Fruit fly (Drosophila melanogaster) whole organism: Measurements from ENCODE around the gene RpL3.

ENCODE experiments used
- CG8478 ChIP-seq: fragments of >200 bp; optimal IDR thresholded peaks from 2 replicates; lab custom pipeline; 2018; ENCODE audit warnings: inconsistent platforms
- EcR ChIP-seq, 2 experiments: fragments of >200 bp; optimal IDR thresholded peaks; 2 replicates each; lab custom pipeline; 2017; ENCODE audit warnings: missing biosample characterization in 2 of 2, missing genetic modification characterization in 2 of 2, missing genetic modification reagents in 2 of 2
- pan ChIP-seq: fragments of >200 bp; optimal IDR thresholded peaks from 2 replicates; lab custom pipeline; 2017
- psq ChIP-seq: fragments of >200 bp; optimal IDR thresholded peaks from 2 replicates; lab custom pipeline; 2017
- usp ChIP-seq: fragments of >200 bp; optimal IDR thresholded peaks from 2 replicates; lab custom pipeline; 2017; ENCODE audit warnings: missing biosample characterization, missing genetic modification characterization, mixed read lengths

DNA sequence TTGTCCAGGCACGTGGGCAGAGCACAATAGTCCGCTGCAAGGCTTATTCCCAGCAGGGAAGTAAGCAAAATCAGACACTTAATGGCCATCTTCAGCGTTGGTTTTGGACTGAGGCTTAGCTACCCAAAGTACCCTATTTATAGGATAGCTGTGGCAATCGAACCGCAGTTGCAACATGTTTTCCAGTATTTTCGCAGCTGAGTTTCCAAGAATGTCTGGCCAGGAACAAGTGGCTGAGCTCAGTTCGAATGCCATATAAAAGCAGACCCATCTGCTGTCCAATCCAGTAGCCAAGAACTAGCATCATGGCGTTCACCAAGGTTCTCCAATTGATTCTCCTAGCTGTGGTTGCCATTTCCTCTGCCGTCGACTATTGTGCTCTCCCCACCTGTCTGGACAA, 19.2 kb downstream of the RpL3 start, which contains the start of the genes scpr-B and scpr-A:
- no peak for TF ChIP-seq pan
- TF ChIP-seq CG8478 (lab: Kevin White, UChicago) = no peak
- TF ChIP-seq usp (GFP tag; lab: Kevin White, UChicago) = no peak
- no peak for TF ChIP-seq EcR (GFP tag; optimal IDR thresholded peaks at IDR 0.05; lab: Kevin White, UChicago)
- no peak for TF ChIP-seq psq
